Worm (Caenorhabditis elegans) whole organism, young adult: ENCODE data around the gene idpb-4.

Experiments used
- B0019.2 ChIP-seq: fragments of 200-800 bp; sonication (Bioruptor generic); conservative IDR thresholded peaks from 2 replicates; pipeline ENCODE4 v1.3.6; 2022; ENCODE audit warnings: missing genetic modification reagents, missing genetic modification characterization, missing compliant biosample characterization
- F23B12.7 ChIP-seq: sonication (generic microtip); optimal IDR thresholded peaks from 2 replicates; lab custom pipeline; 2017; ENCODE audit warnings: missing genetic modification characterization, mild to moderate bottlenecking, missing compliant biosample characterization, antibody characterized with exemption, moderate library complexity; ENCODE audit not compliant: insufficient read depth
- F49E8.2 ChIP-seq: sonication (generic microtip); optimal IDR thresholded peaks from 3 replicates; lab custom pipeline; 2017; ENCODE audit warnings: missing genetic modification characterization, mild to moderate bottlenecking, missing compliant biosample characterization, antibody characterized with exemption, moderate library complexity; ENCODE audit not compliant: insufficient read depth
- K11D2.4 ChIP-seq: fragments of 200-800 bp; sonication (Bioruptor generic); IDR thresholded peaks from 2 replicates; pipeline ENCODE4 v1.3.6; 2022; ENCODE audit warnings: missing genetic modification reagents, missing genetic modification characterization, missing compliant biosample characterization
- Y53G8AR.9 ChIP-seq: fragments of 200-800 bp; sonication (Bioruptor generic); conservative IDR thresholded peaks from 2 replicates; pipeline ENCODE4 v1.3.6; 2022; ENCODE audit warnings: missing genetic modification reagents, missing genetic modification characterization, missing compliant biosample characterization
- Y56A3A.18 ChIP-seq: fragments of 200-800 bp; sonication (Bioruptor generic); IDR thresholded peaks from 2 replicates; pipeline ENCODE4 v1.3.6; 2022; ENCODE audit warnings: missing genetic modification reagents, missing genetic modification characterization, missing compliant biosample characterization
- Y79H2A.3 ChIP-seq: fragments of 200-800 bp; sonication (Bioruptor generic); conservative IDR thresholded peaks from 2 replicates; pipeline ENCODE4 v1.3.6; 2022; ENCODE audit warnings: missing genetic modification reagents, missing genetic modification characterization, missing compliant biosample characterization
- ZK185.1 ChIP-seq: sonication (generic microtip); optimal IDR thresholded peaks from 2 replicates; lab custom pipeline; 2016; ENCODE audit warnings: mild to moderate bottlenecking, missing genetic modification characterization, missing compliant biosample characterization; ENCODE audit not compliant: poor library complexity, severe bottlenecking
- aptf-3 ChIP-seq: fragments of 200-800 bp; sonication (Bioruptor generic); IDR thresholded peaks from 2 replicates; pipeline ENCODE4 v1.3.6; 2022; ENCODE audit warnings: missing genetic modification characterization, missing compliant biosample characterization
- atf-7 ChIP-seq: sonication (generic microtip); optimal IDR thresholded peaks from 2 replicates; lab custom pipeline; 2017; ENCODE audit warnings: mild to moderate bottlenecking, missing genetic modification characterization, missing compliant biosample characterization
- ceh-58 ChIP-seq: fragments of 200-800 bp; sonication (Bioruptor generic); IDR thresholded peaks from 2 replicates; pipeline ENCODE4 v1.3.6; 2022; ENCODE audit warnings: missing genetic modification characterization, missing compliant biosample characterization
- ceh-79 ChIP-seq: sonication (generic microtip); optimal IDR thresholded peaks from 2 replicates; lab custom pipeline; 2017; ENCODE audit warnings: mild to moderate bottlenecking, missing genetic modification characterization, missing compliant biosample characterization
- ceh-91 ChIP-seq: fragments of 200-800 bp; sonication (Bioruptor generic); IDR thresholded peaks from 2 replicates; pipeline ENCODE4 v1.3.6; 2022; ENCODE audit warnings: missing genetic modification reagents, missing genetic modification characterization, missing compliant biosample characterization
- egrh-3 ChIP-seq: fragments of 200-800 bp; sonication (Bioruptor generic); IDR thresholded peaks from 2 replicates; pipeline ENCODE4 v1.3.6; 2022; ENCODE audit warnings: missing genetic modification reagents, missing genetic modification characterization, missing compliant biosample characterization
- ekl-4 ChIP-seq: fragments of 200-800 bp; sonication (Bioruptor generic); IDR thresholded peaks from 2 replicates; pipeline ENCODE4 v1.3.6; 2022; ENCODE audit warnings: missing genetic modification reagents, missing genetic modification characterization, missing compliant biosample characterization
- fkh-3 ChIP-seq: sonication (generic microtip); optimal IDR thresholded peaks from 2 replicates; lab custom pipeline; 2016; ENCODE audit warnings: mild to moderate bottlenecking, missing genetic modification characterization, missing compliant biosample characterization
- gei-17 ChIP-seq: fragments of 200-800 bp; sonication (Bioruptor generic); optimal IDR thresholded peaks from 2 replicates; lab custom pipeline; 2018; ENCODE audit warnings: mild to moderate bottlenecking, missing genetic modification characterization, missing compliant biosample characterization
- hlh-12 ChIP-seq: sonication (generic microtip); optimal IDR thresholded peaks from 2 replicates; lab custom pipeline; 2016; ENCODE audit warnings: missing genetic modification characterization, missing compliant biosample characterization
- hmg-1.2 ChIP-seq: fragments of 200-800 bp; sonication (Bioruptor generic); IDR thresholded peaks from 2 replicates; pipeline ENCODE4 v1.3.6; 2022; ENCODE audit warnings: missing genetic modification reagents, missing genetic modification characterization, missing compliant biosample characterization
- lag-1 ChIP-seq: fragments of 200-800 bp; sonication (Bioruptor generic); IDR thresholded peaks from 2 replicates; pipeline ENCODE4 v1.3.6; 2022; ENCODE audit warnings: missing genetic modification reagents, missing genetic modification characterization, missing compliant biosample characterization
- lin-26 ChIP-seq: fragments of 200-800 bp; sonication (Bioruptor generic); IDR thresholded peaks from 2 replicates; pipeline ENCODE4 v1.3.6; 2022; ENCODE audit warnings: missing genetic modification reagents, missing genetic modification characterization, missing compliant biosample characterization
- lin-35 ChIP-seq, 3 experiments: fragments of 150-350 bp in 2 of 3; sonication (generic microtip) in 1 of 3; optimal IDR thresholded peaks; 2 replicates each; lab custom pipeline; 2014 to 2018; ENCODE audit warnings: missing biosample characterization in 3 of 3, missing genetic modification characterization in 3 of 3, missing genetic modification reagents in 3 of 3
- madf-6 ChIP-seq: fragments of 200-800 bp; sonication (Bioruptor generic); IDR thresholded peaks from 2 replicates; pipeline ENCODE4 v1.3.6; 2022; ENCODE audit warnings: missing genetic modification reagents, missing genetic modification characterization, missing compliant biosample characterization
- mcd-1 ChIP-seq: fragments of 200-800 bp; sonication (Bioruptor generic); IDR thresholded peaks from 2 replicates; pipeline ENCODE4 v1.3.6; 2022; ENCODE audit warnings: missing genetic modification reagents, missing genetic modification characterization, missing compliant biosample characterization
- mel-28 ChIP-seq: sonication (generic microtip); optimal IDR thresholded peaks from 2 replicates; lab custom pipeline; 2016; ENCODE audit warnings: borderline replicate concordance, mild to moderate bottlenecking, missing genetic modification characterization, missing compliant biosample characterization
- nhr-120 ChIP-seq: fragments of 200-800 bp; sonication (Bioruptor generic); IDR thresholded peaks from 2 replicates; pipeline ENCODE4 v1.3.6; 2022; ENCODE audit warnings: missing genetic modification characterization, missing compliant biosample characterization
- pbrm-1 ChIP-seq: fragments of 200-800 bp; sonication (Bioruptor generic); IDR thresholded peaks from 2 replicates; pipeline ENCODE4 v1.3.6; 2022; ENCODE audit warnings: missing genetic modification reagents, missing genetic modification characterization, missing compliant biosample characterization
- rcor-1 ChIP-seq: fragments of 200-800 bp; sonication (Bioruptor generic); IDR thresholded peaks from 2 replicates; pipeline ENCODE4 v1.3.6; 2022; ENCODE audit warnings: missing genetic modification reagents, missing genetic modification characterization, missing compliant biosample characterization
- repo-1 ChIP-seq: sonication (generic microtip); optimal IDR thresholded peaks from 2 replicates; lab custom pipeline; 2017; ENCODE audit warnings: mild to moderate bottlenecking, missing genetic modification characterization, missing compliant biosample characterization
- sea-2 ChIP-seq: fragments of 200-800 bp; sonication (Bioruptor generic); IDR thresholded peaks from 2 replicates; pipeline ENCODE4 v1.3.6; 2022; ENCODE audit warnings: missing genetic modification characterization, missing compliant biosample characterization
- snpc-1.3 ChIP-seq: sonication (generic microtip); optimal IDR thresholded peaks from 2 replicates; lab custom pipeline; 2017; ENCODE audit warnings: missing genetic modification characterization, mild to moderate bottlenecking, missing compliant biosample characterization, antibody characterized with exemption, moderate library complexity, missing genotype, missing genetic modification reagents; ENCODE audit not compliant: insufficient read depth
- snpc-3.4 ChIP-seq: sonication (generic microtip); optimal IDR thresholded peaks from 2 replicates; lab custom pipeline; 2017; ENCODE audit warnings: missing genetic modification characterization, mild to moderate bottlenecking, missing compliant biosample characterization, antibody characterized with exemption, moderate library complexity, missing genotype, missing genetic modification reagents
- snpc-4 ChIP-seq, 5 experiments: fragments of 150-350 bp in 1 of 5; sonication (generic microtip) in 4 of 5; optimal IDR thresholded peaks; 2 replicates each; lab custom pipeline; 2014 to 2018; ENCODE audit warnings: missing genetic modification characterization in 5 of 5, missing biosample characterization in 3 of 5, antibody characterized with exemption in 2 of 5, mild to moderate bottlenecking in 2 of 5, missing compliant biosample characterization in 2 of 5, missing genotype in 2 of 5, moderate library complexity in 2 of 5, missing genetic modification reagents in 1 of 5
- tbp1 ChIP-seq: fragments of 200-800 bp; sonication (Bioruptor generic); optimal IDR thresholded peaks from 2 replicates; lab custom pipeline; 2018; ENCODE audit warnings: mild to moderate bottlenecking, missing genetic modification characterization, missing compliant biosample characterization
- tbx-9 ChIP-seq: sonication (generic microtip); optimal IDR thresholded peaks from 2 replicates; lab custom pipeline; 2016; ENCODE audit warnings: borderline replicate concordance, missing genetic modification characterization, inconsistent platforms, missing compliant biosample characterization
- tlf-1 ChIP-seq: fragments of 200-800 bp; sonication (Bioruptor generic); optimal IDR thresholded peaks from 2 replicates; lab custom pipeline; 2018; ENCODE audit warnings: mild to moderate bottlenecking, missing genetic modification characterization, missing compliant biosample characterization
- unc-130 ChIP-seq: sonication (generic microtip); optimal IDR thresholded peaks from 2 replicates; lab custom pipeline; 2016; ENCODE audit warnings: missing genetic modification reagents, missing genetic modification characterization, missing compliant biosample characterization
- ztf-18 ChIP-seq: sonication (generic microtip); optimal IDR thresholded peaks from 2 replicates; lab custom pipeline; 2016; ENCODE audit warnings: missing genotype, mild to moderate bottlenecking, missing genetic modification characterization, missing compliant biosample characterization
- ztf-25 ChIP-seq: fragments of 200-800 bp; sonication (Bioruptor generic); IDR thresholded peaks from 2 replicates; pipeline ENCODE4 v1.3.6; 2022; ENCODE audit warnings: missing genetic modification reagents, missing genetic modification characterization, missing compliant biosample characterization
- ztf-26 ChIP-seq: sonication (generic microtip); optimal IDR thresholded peaks from 2 replicates; lab custom pipeline; 2017; ENCODE audit warnings: missing genetic modification characterization, missing compliant biosample characterization
- ztf-6 ChIP-seq: fragments of 200-800 bp; sonication (Bioruptor generic); IDR thresholded peaks from 2 replicates; pipeline ENCODE4 v1.3.6; 2022; ENCODE audit warnings: missing genetic modification reagents, missing genetic modification characterization, missing compliant biosample characterization

idpb-4 gene

ce11 chrII:8745449-8746297 is 8.3 kb upstream of the idpb-4 start (continued):
- TF ChIP-seq egrh-3 (GFP tag; lab: Robert Waterston, UW) (no peak), unc-130 (GFP tag; lab: Kevin White, UChicago) (no peak), hlh-12 (tag; lab: Kevin White, UChicago) (no peak), tlf-1 (GFP tag; lab: Kevin White, UChicago) (no peak), B0019.2 (no peak)

- TF ChIP-seq ceh-91 (GFP tag; lab: Robert Waterston, UW) (no peak), repo-1 (no peak), tbx-9 (no peak), snpc-1.3 (no peak), ceh-58 (GFP tag; lab: Robert Waterston, UW) (0 out of 2 replicates have a peak, but pooled peaks have one; percentile 25), lag-1 (GFP tag; lab: Robert Waterston, UW) (no peak), K11D2.4 (no peak; the same call in none of the 2 replicates), ceh-79 (tag; lab: Kevin White, UChicago) (peak; percentile 44), nhr-120 (GFP tag; lab: Robert Waterston, UW) (no peak), gei-17 (GFP tag; lab: Kevin White, UChicago) (no peak), ztf-6 (GFP tag; lab: Robert Waterston, UW) (no peak), ekl-4 (GFP tag; lab: Robert Waterston, UW) (no peak), lin-35 (GFP tag; optimal IDR thresholded peaks at IDR 0.05; lab: Kevin White, UChicago) (peak in 1 of 3 experiments; percentile 15), ztf-18 (tag; lab: Kevin White, UChicago) (no peak), atf-7 (tag; lab: Kevin White, UChicago) (peak; percentile 34), snpc-4 (GFP tag; optimal IDR thresholded peaks at IDR 0.05; lab: Kevin White, UChicago) (no peak), snpc-4 (tag; optimal IDR thresholded peaks at IDR 0.05; lab: Kevin White, UChicago) (peak in 1 of 4 experiments; percentile 41), ztf-26 (peak; percentile 37), sea-2 (GFP tag; lab: Robert Waterston, UW) (0 out of 2 replicates have a peak, but pooled peaks have one; percentile 23), ZK185.1 (tag; lab: Kevin White, UChicago) (peak; percentile 1), mel-28 (tag; lab: Kevin White, UChicago) (no peak), mcd-1 (GFP tag; lab: Robert Waterston, UW) (peak; percentile 41; the same call in 1 of the 2 replicates), fkh-3 (tag; lab: Kevin White, UChicago) (no peak), snpc-3.4 (tag; lab: Kevin White, UChicago) (no peak), ztf-25 (no peak), F23B12.7 (tag; lab: Kevin White, UChicago) (no peak), hmg-1.2 (peak; percentile 5; the same call in 1 of the 2 replicates), aptf-3 (no peak), F49E8.2 (tag; lab: Kevin White, UChicago) (no peak), tbp1 (GFP tag; lab: Kevin White, UChicago) (no peak), egrh-3 (GFP tag; lab: Robert Waterston, UW) (no peak), Y79H2A.3 (GFP tag; lab: Robert Waterston, UW) (no peak), lin-26 (GFP tag; lab: Robert Waterston, UW) (peak; percentile 67; the same call in 1 of the 2 replicates), Y53G8AR.9 (GFP tag; lab: Robert Waterston, UW) (peak; percentile 54), madf-6 (GFP tag; lab: Robert Waterston, UW) (peak; percentile 44; the same call in 1 of the 2 replicates), Y56A3A.18 (GFP tag; lab: Robert Waterston, UW) (no peak), pbrm-1 (GFP tag; lab: Robert Waterston, UW) (0 out of 2 replicates have a peak, but pooled peaks have one; percentile 34), rcor-1 (GFP tag; lab: Robert Waterston, UW) (peak; percentile 34; the same call in 1 of the 2 replicates)
Measured at ce11 chrII:8744555-8745448, 7.4 kb upstream of the idpb-4 start.
